Worm (Caenorhabditis elegans) whole organism, midembryonic: ENCODE results near the gene wht-7.

Experiments used
- cog-1 ChIP-seq: sonication (generic microtip); optimal IDR thresholded peaks from 2 replicates; lab custom pipeline; 2016; ENCODE audit warnings: missing genetic modification characterization, missing compliant biosample characterization
- flt-1 ChIP-seq: fragments of 200-800 bp; sonication (Bioruptor generic); IDR thresholded peaks from 2 replicates; pipeline ENCODE4 v1.3.6; 2022; ENCODE audit warnings: missing genetic modification characterization, missing compliant biosample characterization
- klf-2 ChIP-seq: fragments of 200-800 bp; sonication (Bioruptor generic); conservative IDR thresholded peaks from 2 replicates; pipeline ENCODE4 v1.3.6; 2022; ENCODE audit warnings: missing genetic modification reagents, missing genetic modification characterization, missing compliant biosample characterization
- med-1 ChIP-seq: sonication (generic microtip); optimal IDR thresholded peaks from 2 replicates; lab custom pipeline; 2017; ENCODE audit warnings: missing genetic modification characterization, mild to moderate bottlenecking, missing compliant biosample characterization, antibody characterized with exemption, missing genetic modification reagents; ENCODE audit not compliant: insufficient read depth
- ref-1 ChIP-seq: fragments of 200-800 bp; sonication (Bioruptor generic); conservative IDR thresholded peaks from 2 replicates; pipeline ENCODE4 v1.3.6; 2022; ENCODE audit warnings: missing genetic modification reagents, missing genetic modification characterization, missing compliant biosample characterization
- tab-1 ChIP-seq: fragments of 200-800 bp; sonication (Bioruptor generic); IDR thresholded peaks from 2 replicates; pipeline ENCODE4 v1.3.6; 2022; ENCODE audit warnings: missing genetic modification characterization, missing compliant biosample characterization
- ztf-23 ChIP-seq: fragments of 200-800 bp; sonication (Bioruptor generic); IDR thresholded peaks from 2 replicates; pipeline ENCODE4 v1.3.6; 2022; ENCODE audit warnings: missing genetic modification reagents, missing genetic modification characterization, missing compliant biosample characterization
- ztf-29 ChIP-seq: fragments of 200-800 bp; sonication (Bioruptor generic); IDR thresholded peaks from 2 replicates; pipeline ENCODE4 v1.3.6; 2022; ENCODE audit warnings: missing genetic modification reagents, missing genetic modification characterization, missing compliant biosample characterization

DNA sequence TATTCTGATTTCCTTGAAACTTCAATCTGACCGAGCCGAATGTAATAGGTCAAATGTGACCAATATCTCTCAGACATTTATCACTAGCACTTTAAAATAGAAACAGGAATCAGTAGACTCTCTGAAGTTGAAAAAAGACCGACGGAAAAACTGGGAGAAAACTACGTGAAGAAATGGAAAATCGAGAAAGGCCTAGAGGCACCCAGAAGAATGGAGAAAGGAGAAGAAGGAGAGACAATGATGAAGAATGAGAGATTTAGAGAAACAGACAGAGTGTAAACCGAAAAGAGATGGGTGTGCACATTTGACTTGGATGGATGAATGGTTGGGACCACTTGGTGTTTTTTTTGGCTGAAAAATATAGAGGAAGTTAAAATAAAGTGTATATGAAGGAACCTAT, 20.6 kb upstream of the wht-7 start:
- TF ChIP-seq ztf-23 (GFP tag; lab: Robert Waterston, UW), result no peak
- no peak for TF ChIP-seq flt-1 (GFP tag; lab: Robert Waterston, UW)
- TF ChIP-seq klf-2 (GFP tag; lab: Robert Waterston, UW), result no peak
- TF ChIP-seq ref-1, result no peak
- no peak for TF ChIP-seq tab-1 (GFP tag; lab: Robert Waterston, UW)
- TF ChIP-seq cog-1 (tag; lab: Kevin White, UChicago), result no peak
- TF ChIP-seq ztf-29 (GFP tag; lab: Robert Waterston, UW), result no peak
- no peak for TF ChIP-seq med-1
